Worm (Caenorhabditis elegans) whole organism, L4 larva: Measurements from ENCODE around the gene F18A11.5.
"Not testable (repeated sequence)": the region's sequence is repeated elsewhere in the genome, so short reads cannot be mapped to it uniquely, and the experiment has no call there.

Experiments used
- F26F4.8 ChIP-seq: fragments of 200-800 bp; sonication (Bioruptor generic); conservative IDR thresholded peaks from 2 replicates; pipeline ENCODE4 v1.3.6; 2022; ENCODE audit warnings: missing genetic modification characterization, missing compliant biosample characterization
- F44E2.7 ChIP-seq: fragments of 200-800 bp; sonication (Bioruptor generic); IDR thresholded peaks from 2 replicates; pipeline ENCODE4 v2.1.2; 2022; ENCODE audit warnings: missing genetic modification characterization, missing compliant biosample characterization
- F49E8.2 ChIP-seq: sonication (generic microtip); optimal IDR thresholded peaks from 2 replicates; lab custom pipeline; 2016; ENCODE audit warnings: missing compliant biosample characterization, mild to moderate bottlenecking, missing genetic modification characterization, borderline replicate concordance
- Y105C5A.15 ChIP-seq: fragments of 200-800 bp; sonication (Bioruptor generic); IDR thresholded peaks from 2 replicates; pipeline ENCODE4 v1.3.6; 2022; ENCODE audit warnings: missing genetic modification characterization, missing compliant biosample characterization
- Y75B8A.6 ChIP-seq: fragments of 200-800 bp; sonication (Bioruptor generic); IDR thresholded peaks from 2 replicates; pipeline ENCODE4 v1.3.6; 2022; ENCODE audit warnings: missing genetic modification reagents, missing genetic modification characterization, missing compliant biosample characterization
- ZK546.5 ChIP-seq, 2 experiments: sonication (generic microtip); optimal IDR thresholded peaks; 2 replicates each; lab custom pipeline; 2017; ENCODE audit warnings: missing biosample characterization in 2 of 2, missing genetic modification characterization in 2 of 2
- aly-2 ChIP-seq: sonication (generic microtip); optimal IDR thresholded peaks from 2 replicates; lab custom pipeline; 2018; ENCODE audit warnings: missing biosample characterization, missing genetic modification characterization
- attf-4 ChIP-seq: sonication (generic microtip); optimal IDR thresholded peaks from 3 replicates; lab custom pipeline; 2017; ENCODE audit warnings: missing biosample characterization, missing genetic modification characterization
- ceh-28 ChIP-seq: fragments of 150-350 bp; optimal IDR thresholded peaks from 2 replicates; lab custom pipeline; 2014; ENCODE audit warnings: missing biosample characterization, missing genetic modification reagents, missing genetic modification characterization
- ceh-44 ChIP-seq: fragments of 200-800 bp; sonication (Bioruptor generic); IDR thresholded peaks from 2 replicates; pipeline ENCODE4 v1.3.6; 2022; ENCODE audit warnings: missing genetic modification reagents, missing genetic modification characterization, missing compliant biosample characterization
- daf-8 ChIP-seq: fragments of 200-800 bp; sonication (Bioruptor generic); IDR thresholded peaks from 2 replicates; pipeline ENCODE4 v1.3.6; 2022; ENCODE audit warnings: missing genetic modification characterization, missing compliant biosample characterization
- dmd-9 ChIP-seq: fragments of 200-800 bp; sonication (Bioruptor generic); IDR thresholded peaks from 2 replicates; pipeline ENCODE4 v1.3.6; 2022; ENCODE audit warnings: missing genetic modification reagents, missing genetic modification characterization, missing compliant biosample characterization
- dve-1 ChIP-seq: sonication (generic microtip); optimal IDR thresholded peaks from 2 replicates; lab custom pipeline; 2017; ENCODE audit warnings: antibody characterized with exemption, mild to moderate bottlenecking, missing genetic modification characterization, missing compliant biosample characterization; ENCODE audit not compliant: insufficient read depth
- egl-43 ChIP-seq: fragments of 200-800 bp; sonication (Bioruptor generic); IDR thresholded peaks from 2 replicates; pipeline ENCODE4 v1.3.6; 2022; ENCODE audit warnings: missing genetic modification reagents, missing genetic modification characterization, missing compliant biosample characterization
- gei-8 ChIP-seq: fragments of 200-800 bp; sonication (Bioruptor generic); optimal IDR thresholded peaks from 2 replicates; lab custom pipeline; 2018; ENCODE audit warnings: mild to moderate bottlenecking, missing genetic modification characterization, missing compliant biosample characterization
- hif-1 ChIP-seq, 2 experiments: sonication (generic microtip); optimal IDR thresholded peaks; 2 replicates each; lab custom pipeline; 2016 to 2017; ENCODE audit warnings: missing compliant biosample characterization in 2 of 2, missing genetic modification characterization in 2 of 2, missing genetic modification reagents in 2 of 2, missing genotype in 2 of 2, mild to moderate bottlenecking in 1 of 2
- lin-38 ChIP-seq: fragments of 200-800 bp; sonication (Bioruptor generic); IDR thresholded peaks from 2 replicates; pipeline ENCODE4 v1.3.6; 2022; ENCODE audit warnings: missing genetic modification reagents, missing genetic modification characterization, missing compliant biosample characterization
- lir-3 ChIP-seq: sonication (generic microtip); optimal IDR thresholded peaks from 2 replicates; lab custom pipeline; 2016; ENCODE audit warnings: mild to moderate bottlenecking, missing genetic modification characterization, missing compliant biosample characterization
- madf-9 ChIP-seq: fragments of 200-800 bp; sonication (Bioruptor generic); conservative IDR thresholded peaks from 2 replicates; pipeline ENCODE4 v1.3.6; 2022; ENCODE audit warnings: missing genetic modification reagents, missing genetic modification characterization, missing compliant biosample characterization
- nhr-102 ChIP-seq: sonication (generic microtip); optimal IDR thresholded peaks from 2 replicates; lab custom pipeline; 2016; ENCODE audit warnings: mild to moderate bottlenecking, missing genetic modification characterization, moderate library complexity, missing compliant biosample characterization
- nhr-237 ChIP-seq: sonication (generic microtip); optimal IDR thresholded peaks from 2 replicates; lab custom pipeline; 2017; ENCODE audit warnings: missing biosample characterization, missing genetic modification characterization
- nhr-25 ChIP-seq: sonication (generic microtip); optimal IDR thresholded peaks from 2 replicates; lab custom pipeline; 2017; ENCODE audit warnings: missing genetic modification characterization, mild to moderate bottlenecking, missing compliant biosample characterization, antibody characterized with exemption, moderate library complexity, borderline replicate concordance; ENCODE audit not compliant: insufficient read depth
- nhr-28 ChIP-seq: fragments of 150-350 bp; optimal IDR thresholded peaks from 2 replicates; lab custom pipeline; 2014; ENCODE audit warnings: missing biosample characterization, missing genetic modification characterization
- pha-4 ChIP-seq, 2 experiments: fragments of 150-350 bp in 1 of 2; fragments of 200-800 bp in 1 of 2; sonication (Bioruptor generic) in 1 of 2; IDR thresholded peaks in 1 of 2; optimal IDR thresholded peaks in 1 of 2; 2 replicates each; pipeline versions ENCODE4 v1.3.6 to Lab custom; 2014 to 2022; ENCODE audit warnings: missing genetic modification characterization in 2 of 2, missing genetic modification reagents in 2 of 2, missing biosample characterization in 1 of 2, missing compliant biosample characterization in 1 of 2
- php-3 ChIP-seq: fragments of 200-800 bp; sonication (Bioruptor generic); IDR thresholded peaks from 2 replicates; pipeline ENCODE4 v1.3.6; 2022; ENCODE audit warnings: missing genetic modification reagents, missing genetic modification characterization, missing compliant biosample characterization
- pqm-1 ChIP-seq: sonication (generic microtip); optimal IDR thresholded peaks from 2 replicates; lab custom pipeline; 2017; ENCODE audit warnings: missing biosample characterization, missing genetic modification characterization
- set-16 ChIP-seq: fragments of 200-800 bp; sonication (Bioruptor generic); IDR thresholded peaks from 2 replicates; pipeline ENCODE4 v1.3.6; 2022; ENCODE audit warnings: missing genetic modification reagents, missing genetic modification characterization, missing compliant biosample characterization
- snpc-1.2 ChIP-seq: fragments of 200-800 bp; sonication (Bioruptor generic); IDR thresholded peaks from 2 replicates; pipeline ENCODE4 v1.3.6; 2022; ENCODE audit warnings: missing genetic modification reagents, missing genetic modification characterization, missing compliant biosample characterization
- spr-1 ChIP-seq: sonication (generic microtip); optimal IDR thresholded peaks from 2 replicates; lab custom pipeline; 2016; ENCODE audit warnings: mild to moderate bottlenecking, missing genetic modification characterization, missing compliant biosample characterization
- unc-62 ChIP-seq, 3 experiments: fragments of 150-350 bp in 1 of 3; sonication (generic microtip); optimal IDR thresholded peaks in 2 of 3; peaks in 1 of 3; 1 replicate in 1 of 3; 2 replicates in 2 of 3; lab custom pipeline; 2014 to 2017; ENCODE audit warnings: missing biosample characterization in 3 of 3, missing genetic modification characterization in 3 of 3, missing genetic modification reagents in 3 of 3, missing genotype in 1 of 3

F18A11.5 gene

DNA sequence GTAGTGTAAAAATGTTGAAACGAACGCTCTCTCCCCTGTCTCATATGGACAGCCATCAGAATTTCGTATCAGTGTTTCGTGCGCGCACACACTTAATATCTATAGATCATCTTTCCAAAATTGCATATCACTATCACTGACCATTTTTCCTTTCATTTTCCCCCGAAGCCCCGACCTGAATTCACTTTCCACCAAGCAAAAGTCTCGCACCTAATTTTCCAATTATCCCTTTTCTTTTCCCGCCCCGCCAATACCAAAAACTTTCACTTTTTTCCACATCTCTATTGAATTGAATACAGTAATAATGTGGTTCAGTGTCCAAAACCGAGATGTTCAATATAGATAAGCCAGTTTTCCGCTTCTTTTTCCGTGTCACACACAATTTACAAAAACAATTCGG is 39.4 kb upstream of the F18A11.5 start:
- no peak for TF ChIP-seq dmd-9 (GFP tag; lab: Robert Waterston, UW)
- no peak for TF ChIP-seq Y105C5A.15
- TF ChIP-seq nhr-28 (tag; lab: Kevin White, UChicago) = no peak
- TF ChIP-seq spr-1 (tag; lab: Kevin White, UChicago) = no peak
- TF ChIP-seq attf-4 (tag; lab: Kevin White, UChicago) = no peak
- no peak for TF ChIP-seq gei-8 (GFP tag; lab: Kevin White, UChicago)
- no peak for TF ChIP-seq ceh-44
- no peak for TF ChIP-seq hif-1 (tag; optimal IDR thresholded peaks at IDR 0.05; lab: Kevin White, UChicago)
- no peak for TF ChIP-seq unc-62 (GFP tag; optimal IDR thresholded peaks at IDR 0.05 in 1 of 2; lab: Kevin White, UChicago)
- TF ChIP-seq unc-62 (tag; optimal IDR thresholded peaks at IDR 0.05; lab: Kevin White, UChicago) = no peak
- TF ChIP-seq F49E8.2 (tag; lab: Kevin White, UChicago) = no peak
- no peak for TF ChIP-seq ZK546.5 (tag; optimal IDR thresholded peaks at IDR 0.05; lab: Kevin White, UChicago)
- no peak for TF ChIP-seq daf-8 (GFP tag; lab: Robert Waterston, UW)
- TF ChIP-seq nhr-237 (tag; lab: Kevin White, UChicago) = no peak
- TF ChIP-seq snpc-1.2 = no peak
- TF ChIP-seq nhr-25 (tag; lab: Kevin White, UChicago) = no peak
- TF ChIP-seq F44E2.7 (GFP tag; lab: Robert Waterston, UW) = no peak
- no peak for TF ChIP-seq pqm-1 (tag; lab: Kevin White, UChicago)
- TF ChIP-seq lir-3 (tag; lab: Kevin White, UChicago) = no peak
- no peak for TF ChIP-seq dve-1 (tag; lab: Kevin White, UChicago)
- no peak for TF ChIP-seq madf-9 (GFP tag; lab: Robert Waterston, UW)

DNA sequence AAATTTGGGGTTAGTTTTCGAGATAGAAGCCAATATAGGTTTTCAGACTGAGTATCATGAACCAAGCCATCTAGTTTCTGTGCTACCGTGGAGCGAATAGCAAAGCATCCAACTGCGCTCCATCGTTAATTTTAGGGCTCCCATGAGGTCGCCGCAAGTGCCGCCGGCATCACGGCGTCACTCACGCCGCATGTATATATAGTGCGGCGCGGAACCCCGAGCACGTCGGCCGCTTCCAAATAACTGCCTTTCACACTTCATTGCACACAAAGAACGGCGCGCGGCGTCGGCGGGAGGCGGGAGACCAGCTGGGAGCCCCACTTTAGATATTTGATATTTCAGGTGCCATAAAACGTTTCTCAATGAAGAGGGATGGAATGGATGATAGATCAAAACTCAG is 36.0 kb upstream of the F18A11.5 start:
- no peak for TF ChIP-seq nhr-102 (tag; lab: Kevin White, UChicago)
- TF ChIP-seq set-16 (GFP tag; lab: Robert Waterston, UW) = peak; percentile 71
- 0 out of 2 replicates have a peak, but pooled peaks have one; percentile 7 for TF ChIP-seq egl-43 (GFP tag; lab: Robert Waterston, UW)
- TF ChIP-seq Y75B8A.6 = 0 out of 2 replicates have a peak, but pooled peaks have one; percentile 12
- no peak for TF ChIP-seq unc-62 (GFP tag; optimal IDR thresholded peaks at IDR 0.05 in 1 of 2; lab: Kevin White, UChicago)
- TF ChIP-seq unc-62 (tag; optimal IDR thresholded peaks at IDR 0.05; lab: Kevin White, UChicago) = no peak
- 0 out of 2 replicates have a peak, but pooled peaks have one; percentile 25 for TF ChIP-seq F26F4.8 (GFP tag; lab: Robert Waterston, UW)
- 0 out of 2 replicates have a peak, but pooled peaks have one; percentile 29 for TF ChIP-seq snpc-1.2
- TF ChIP-seq aly-2 = no peak

DNA sequence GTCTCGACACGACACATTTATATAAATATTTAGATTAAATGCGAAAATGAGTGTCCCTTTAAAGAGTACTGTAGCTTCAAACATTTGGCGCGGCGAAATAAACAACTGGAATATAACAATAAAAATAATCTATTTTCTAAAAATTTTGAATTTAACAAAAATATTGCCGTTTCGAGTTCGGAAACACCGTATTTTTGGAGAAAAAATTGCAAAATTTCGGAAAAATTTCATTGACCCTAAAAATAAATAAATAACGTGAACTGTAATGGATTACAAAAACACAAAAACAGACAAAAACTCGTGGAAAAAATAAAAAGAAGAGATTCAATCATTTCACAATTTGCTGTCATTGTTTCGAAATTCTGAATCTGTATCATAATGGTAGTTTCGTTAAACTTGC is 33.5 kb upstream of the F18A11.5 start, which contains the start of gene F42G4.2:
TSS of gene F42G4.2 (plus strand) at position 301 of the 400 bp plus-strand sequence.
- TF ChIP-seq php-3 (GFP tag; lab: Robert Waterston, UW); pha-4 (GFP tag; IDR thresholded peaks at IDR 0.05; lab: Robert Waterston, UW); pha-4 (tag; optimal IDR thresholded peaks at IDR 0.05; lab: Kevin White, UChicago); Y75B8A.6: not testable (repeated sequence)

DNA sequence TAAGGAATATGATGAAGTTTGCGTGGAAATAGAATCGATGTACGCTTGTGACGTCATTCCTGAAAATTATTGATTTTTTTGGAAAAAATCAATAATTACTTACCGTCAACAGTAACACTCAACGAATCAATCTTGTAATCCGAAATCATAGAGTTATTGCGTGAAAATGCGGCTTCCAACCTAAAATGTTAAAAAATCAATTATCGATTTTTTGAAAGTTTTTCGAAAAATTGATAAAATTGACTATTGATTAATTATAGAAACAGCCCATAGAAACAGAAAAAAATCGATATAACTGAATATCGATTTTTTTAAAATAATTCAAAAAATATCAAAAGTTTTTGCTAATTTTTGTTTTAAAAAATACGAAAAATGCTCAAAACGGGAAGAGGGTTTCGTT is 33.0 kb upstream of the F18A11.5 start, which contains the start of gene F42G4.7:
TSS of gene F42G4.7 (minus strand) at position 185 of the 400 bp plus-strand sequence.
- TF ChIP-seq ceh-28 (tag; lab: Kevin White, UChicago) = peak; percentile 63

DNA sequence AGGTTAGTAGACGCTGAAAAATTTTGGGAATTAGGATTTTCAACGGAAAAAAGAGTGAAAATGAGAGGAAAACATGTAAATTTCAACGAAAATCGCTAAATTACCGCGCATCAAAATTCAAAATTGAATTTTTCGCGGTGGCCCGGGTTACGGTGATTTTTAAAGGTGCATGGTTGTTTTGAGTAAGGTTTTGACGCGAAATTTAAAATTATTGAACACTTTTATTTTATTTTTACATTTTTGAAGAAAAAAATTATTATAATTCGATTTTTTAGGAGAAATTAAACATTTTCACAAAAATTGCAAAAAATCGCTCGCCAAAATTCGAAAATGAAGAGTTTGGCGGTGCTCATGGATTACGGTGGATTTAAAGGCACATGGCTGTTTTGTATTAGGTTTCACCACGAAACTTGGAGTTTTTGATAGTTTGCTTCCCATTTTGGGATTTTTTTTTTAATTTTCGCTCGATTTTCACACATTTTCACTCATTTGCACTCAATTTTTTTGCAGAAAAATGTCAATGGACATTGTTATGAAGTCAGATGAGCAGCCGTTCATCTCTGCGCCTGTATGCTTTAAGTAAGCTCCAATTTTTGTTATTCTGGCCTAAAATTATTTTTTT is 29.5 kb upstream of the F18A11.5 start, which contains the start of gene puf-6:
TSS of gene puf-6 (minus strand) at position 13 of the 622 bp plus-strand sequence.
- peak; percentile 48 for TF ChIP-seq lin-38 (GFP tag; lab: Robert Waterston, UW)
